Fruit fly (Drosophila melanogaster) whole organism, adult: Measurements from ENCODE around the gene Xrp1.

ENCODE experiments used
- CG11617 ChIP-seq: fragments of 200-800 bp; sonication (Bioruptor generic); optimal IDR thresholded peaks from 2 replicates; lab custom pipeline; 2017; ENCODE audit warnings: mild to moderate bottlenecking, missing biosample characterization, missing genetic modification reagents, missing genetic modification characterization
- CG1620 ChIP-seq: fragments of 200-800 bp; sonication (Bioruptor generic); optimal IDR thresholded peaks from 2 replicates; lab custom pipeline; 2016; ENCODE audit warnings: missing biosample characterization, missing genetic modification characterization
- CG7101 ChIP-seq: fragments of 200-800 bp; sonication (Bioruptor generic); optimal IDR thresholded peaks from 2 replicates; lab custom pipeline; 2018; ENCODE audit warnings: missing biosample characterization, mild to moderate bottlenecking, missing genetic modification characterization, moderate library complexity
- Hr96 ChIP-seq: fragments of 200-800 bp; sonication (Bioruptor generic); optimal IDR thresholded peaks from 2 replicates; lab custom pipeline; 2016; ENCODE audit warnings: missing biosample characterization, missing genetic modification characterization
- Mnt ChIP-seq: fragments of 200-800 bp; sonication (Bioruptor generic); optimal IDR thresholded peaks from 2 replicates; lab custom pipeline; 2016; ENCODE audit warnings: missing biosample characterization, mild to moderate bottlenecking, missing genetic modification characterization
- bab1 ChIP-seq: fragments of 200-800 bp; sonication (Bioruptor generic); optimal IDR thresholded peaks from 3 replicates; lab custom pipeline; 2019; ENCODE audit warnings: missing biosample characterization, mild to moderate bottlenecking, missing genetic modification characterization, moderate library complexity
- cic ChIP-seq: fragments of 200-800 bp; sonication (Bioruptor generic); optimal IDR thresholded peaks from 2 replicates; lab custom pipeline; 2017; ENCODE audit warnings: missing biosample characterization, mild to moderate bottlenecking, missing genetic modification characterization, moderate library complexity
- ovo ChIP-seq: fragments of 200-800 bp; sonication (Bioruptor generic); optimal IDR thresholded peaks from 2 replicates; lab custom pipeline; 2016; ENCODE audit warnings: missing biosample characterization, missing genetic modification characterization
- pad ChIP-seq: fragments of 200-800 bp; sonication (Bioruptor generic); optimal IDR thresholded peaks from 3 replicates; lab custom pipeline; 2017; ENCODE audit warnings: missing biosample characterization, missing genetic modification characterization, mild to moderate bottlenecking, moderate library complexity, missing genetic modification reagents
- tj ChIP-seq: fragments of 200-800 bp; sonication (Bioruptor generic); optimal IDR thresholded peaks from 3 replicates; lab custom pipeline; 2017; ENCODE audit warnings: missing biosample characterization, mild to moderate bottlenecking, missing genetic modification characterization, moderate library complexity

DNA sequence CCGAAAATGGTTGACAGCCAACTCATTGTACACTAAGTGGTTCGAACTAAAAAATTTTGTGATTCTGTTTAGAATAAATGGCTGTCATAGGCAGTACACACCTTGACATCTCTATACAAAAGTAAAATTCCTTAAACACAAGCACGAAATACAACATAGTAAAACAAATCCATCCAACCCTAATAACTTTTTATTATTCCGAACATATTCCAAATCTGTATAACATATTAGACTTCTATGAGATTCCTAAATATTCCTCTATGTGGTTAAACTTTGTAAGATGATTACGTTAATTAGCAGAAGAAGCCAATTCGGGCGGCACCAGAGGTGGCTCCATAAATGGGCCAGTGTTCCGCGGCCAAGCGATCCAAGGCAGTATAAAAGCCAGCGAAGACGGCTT is 12.6 kb upstream of the Xrp1 start, which contains the start of gene CG14294:
- TF ChIP-seq ovo (GFP tag; lab: Kevin White, UChicago) (no peak), CG7101 (tag; lab: Kevin White, UChicago) (no peak), CG11617 (no peak), Mnt (GFP tag; lab: Kevin White, UChicago) (no peak), Hr96 (GFP tag; lab: Kevin White, UChicago) (no peak), CG1620 (no peak), cic (GFP tag; lab: Kevin White, UChicago) (no peak), tj (GFP tag; lab: Kevin White, UChicago) (no peak), pad (GFP tag; lab: Kevin White, UChicago) (no peak), bab1 (GFP tag; lab: Kevin White, UChicago) (no peak)
